Worm (Caenorhabditis elegans): ENCODE measurements around the gene gcy-1.

Gene gcy-1

ce11 chrII:9553179-9553578 lies 36.4 kb upstream of the gcy-1 start, which contains the start of gene F35H8.1:
Gene F35H8.1, minus strand, starts transcription at chrII:9553279.
- TF ChIP-seq hnd-1 (tag; optimal IDR thresholded peaks at IDR 0.05) (no peak), pes-1 (GFP tag; IDR thresholded peaks at IDR 0.05) (no peak), ceh-36 (tag; optimal IDR thresholded peaks at IDR 0.05) (no peak), B0310.2 (tag; optimal IDR thresholded peaks at IDR 0.05) (no peak), ceh-13 (GFP tag; optimal IDR thresholded peaks at IDR 0.05) (no peak), ama-1 (optimal IDR thresholded peaks at IDR 0.05) (no peak), tbx-11 (GFP tag; IDR thresholded peaks at IDR 0.05) (no peak), tra-4 (tag; optimal IDR thresholded peaks at IDR 0.05) (no peak), flt-1 (GFP tag; IDR thresholded peaks at IDR 0.05) (no peak), tbx-37 (GFP tag; conservative IDR thresholded peaks at IDR 0.05) (no peak), scrt-1 (GFP tag; IDR thresholded peaks at IDR 0.05) (no peak), hmg-4 (GFP tag; optimal IDR thresholded peaks at IDR 0.05) (no peak), aly-1 (tag; optimal IDR thresholded peaks at IDR 0.05) (no peak)

ce11 chrII:9551536-9551935 lies 34.8 kb upstream of the gcy-1 start, which contains the start of gene F35H8.12:
Gene F35H8.12, plus strand, starts transcription at chrII:9551836.
- TF ChIP-seq pes-1 (GFP tag; IDR thresholded peaks at IDR 0.05) (no peak), B0310.2 (tag; optimal IDR thresholded peaks at IDR 0.05) (no peak), scrt-1 (GFP tag; IDR thresholded peaks at IDR 0.05) (no peak), ets-7 (tag; optimal IDR thresholded peaks at IDR 0.05) (no peak), tbx-37 (GFP tag; conservative IDR thresholded peaks at IDR 0.05) (no peak), hnd-1 (tag; optimal IDR thresholded peaks at IDR 0.05) (no peak), aly-1 (tag; optimal IDR thresholded peaks at IDR 0.05) (no peak), hmbx-1 (tag; optimal IDR thresholded peaks at IDR 0.05) (no peak), ama-1 (optimal IDR thresholded peaks at IDR 0.05) (no peak), hmg-4 (GFP tag; optimal IDR thresholded peaks at IDR 0.05) (no peak)

ce11 chrII:9550718-9551117 lies 34.0 kb upstream of the gcy-1 start, which contains the start of gene sra-6:
Gene sra-6, minus strand, starts transcription at chrII:9550818.
- TF ChIP-seq hmbx-1 (tag; optimal IDR thresholded peaks at IDR 0.05) (no peak), ceh-13 (GFP tag; optimal IDR thresholded peaks at IDR 0.05) (no peak), tbx-11 (GFP tag; IDR thresholded peaks at IDR 0.05) (no peak)

- TF ChIP-seq ceh-36 (tag; optimal IDR thresholded peaks at IDR 0.05) = no peak
- TF ChIP-seq F13C5.2 (tag; optimal IDR thresholded peaks at IDR 0.05) = no peak
- no peak for TF ChIP-seq hmbx-1 (tag; optimal IDR thresholded peaks at IDR 0.05)
- no peak for TF ChIP-seq aly-1 (tag; optimal IDR thresholded peaks at IDR 0.05)
- no peak for TF ChIP-seq pes-1 (GFP tag; IDR thresholded peaks at IDR 0.05)
- no peak for TF ChIP-seq hnd-1 (tag; optimal IDR thresholded peaks at IDR 0.05)
- no peak for TF ChIP-seq tbx-11 (GFP tag; IDR thresholded peaks at IDR 0.05)
Observed at ce11 chrII:9544386-9544785, 27.6 kb upstream of the gcy-1 start, which contains the start of gene sra-7. Gene sra-7, plus strand, starts transcription at chrII:9544686.

ce11 chrII:9542785-9543184 lies 26.0 kb upstream of the gcy-1 start, which contains the start of gene sra-4:
Gene sra-4, minus strand, starts transcription at chrII:9542885.
- no peak for TF ChIP-seq ceh-36 (tag; optimal IDR thresholded peaks at IDR 0.05)
- no peak for TF ChIP-seq B0310.2 (tag; optimal IDR thresholded peaks at IDR 0.05)
- TF ChIP-seq aly-1 (tag; optimal IDR thresholded peaks at IDR 0.05) = no peak

ce11 chrII:9540723-9541122 lies 24.0 kb upstream of the gcy-1 start, which contains the start of gene sra-3:
Gene sra-3, minus strand, starts transcription at chrII:9540823.
- no peak for TF ChIP-seq flt-1 (GFP tag; IDR thresholded peaks at IDR 0.05)
- no peak for TF ChIP-seq scrt-1 (GFP tag; IDR thresholded peaks at IDR 0.05)
- no peak for TF ChIP-seq ceh-36 (tag; optimal IDR thresholded peaks at IDR 0.05)
- TF ChIP-seq pes-1 (GFP tag; IDR thresholded peaks at IDR 0.05) = no peak
- no peak for TF ChIP-seq sea-1 (GFP tag; conservative IDR thresholded peaks at IDR 0.05)
- no peak for TF ChIP-seq tbx-11 (GFP tag; IDR thresholded peaks at IDR 0.05)
- no peak for TF ChIP-seq ceh-13 (GFP tag; optimal IDR thresholded peaks at IDR 0.05)
- no peak for TF ChIP-seq aly-1 (tag; optimal IDR thresholded peaks at IDR 0.05)
- no peak for TF ChIP-seq tra-4 (tag; optimal IDR thresholded peaks at IDR 0.05)
- TF ChIP-seq tbx-37 (GFP tag; conservative IDR thresholded peaks at IDR 0.05) = no peak
- TF ChIP-seq ets-7 (tag; optimal IDR thresholded peaks at IDR 0.05) = no peak
- TF ChIP-seq B0310.2 (tag; optimal IDR thresholded peaks at IDR 0.05) = no peak
- no peak for TF ChIP-seq F13C5.2 (tag; optimal IDR thresholded peaks at IDR 0.05)
- no peak for TF ChIP-seq hmg-4 (GFP tag; optimal IDR thresholded peaks at IDR 0.05)
- no peak for TF ChIP-seq hnd-1 (tag; optimal IDR thresholded peaks at IDR 0.05)
- TF ChIP-seq ama-1 (optimal IDR thresholded peaks at IDR 0.05) = no peak
- TF ChIP-seq hmbx-1 (tag; optimal IDR thresholded peaks at IDR 0.05) = no peak

- no peak for TF ChIP-seq ceh-36 (tag; optimal IDR thresholded peaks at IDR 0.05)
- no peak for TF ChIP-seq F13C5.2 (tag; optimal IDR thresholded peaks at IDR 0.05)
- no peak for TF ChIP-seq B0310.2 (tag; optimal IDR thresholded peaks at IDR 0.05)
Observed at ce11 chrII:9537429-9537828, 20.7 kb upstream of the gcy-1 start, which contains the start of gene sra-8. Gene sra-8, plus strand, starts transcription at chrII:9537729.

ce11 chrII:9532011-9532410 lies 15.3 kb upstream of the gcy-1 start, which contains the start of gene sra-9:
Gene sra-9, plus strand, starts transcription at chrII:9532311.
- TF ChIP-seq hmg-4 (GFP tag; optimal IDR thresholded peaks at IDR 0.05) (no peak), hnd-1 (tag; optimal IDR thresholded peaks at IDR 0.05) (no peak), ceh-13 (GFP tag; optimal IDR thresholded peaks at IDR 0.05) (no peak), F13C5.2 (tag; optimal IDR thresholded peaks at IDR 0.05) (no peak), ama-1 (optimal IDR thresholded peaks at IDR 0.05) (no peak), hmbx-1 (tag; optimal IDR thresholded peaks at IDR 0.05) (no peak), aly-1 (tag; optimal IDR thresholded peaks at IDR 0.05) (no peak), tbx-11 (GFP tag; IDR thresholded peaks at IDR 0.05) (no peak), scrt-1 (GFP tag; IDR thresholded peaks at IDR 0.05) (no peak), B0310.2 (tag; optimal IDR thresholded peaks at IDR 0.05) (no peak), tra-4 (tag; optimal IDR thresholded peaks at IDR 0.05) (no peak), tbx-37 (GFP tag; conservative IDR thresholded peaks at IDR 0.05) (no peak), flt-1 (GFP tag; IDR thresholded peaks at IDR 0.05) (no peak)

Data from whole organism, early embryonic.